Fruit fly (Drosophila melanogaster) whole organism, embryonic: Measurements from ENCODE around the gene kirre.

Experiments used
- Asciz ChIP-seq: fragments of 200-800 bp; sonication (Bioruptor generic); optimal IDR thresholded peaks from 2 replicates; lab custom pipeline; 2017; ENCODE audit warnings: missing biosample characterization, mild to moderate bottlenecking, missing genetic modification characterization, missing genetic modification reagents
- CG10209 ChIP-seq: fragments of 200-800 bp; sonication (Bioruptor generic); optimal IDR thresholded peaks from 3 replicates; lab custom pipeline; 2017; ENCODE audit warnings: missing biosample characterization, mild to moderate bottlenecking, missing genetic modification characterization, missing genetic modification reagents
- CG10321 ChIP-seq: fragments of 200-800 bp; sonication (Bioruptor generic); IDR thresholded peaks from 2 replicates; pipeline ENCODE4 v1.3.6; 2022; ENCODE audit warnings: missing biosample characterization, missing genetic modification characterization
- CG10959 ChIP-seq: fragments of 200-800 bp; sonication (Bioruptor generic); IDR thresholded peaks from 2 replicates; pipeline ENCODE4 v1.3.6; 2022; ENCODE audit warnings: missing biosample characterization, missing genetic modification characterization
- CG11247 ChIP-seq: fragments of 200-800 bp; sonication (Bioruptor generic); IDR thresholded peaks from 2 replicates; pipeline ENCODE4 v1.3.6; 2022; ENCODE audit warnings: missing biosample characterization, missing genetic modification characterization
- CG12659 ChIP-seq: fragments of 200-800 bp; sonication (Bioruptor generic); optimal IDR thresholded peaks from 3 replicates; lab custom pipeline; 2017; ENCODE audit warnings: mild to moderate bottlenecking, missing biosample characterization, missing genetic modification reagents, missing genetic modification characterization
- CG15696 ChIP-seq: fragments of 200-800 bp; sonication (Bioruptor generic); optimal IDR thresholded peaks from 2 replicates; lab custom pipeline; 2019; ENCODE audit warnings: missing biosample characterization, mild to moderate bottlenecking, missing genetic modification characterization, moderate library complexity
- CG1602 ChIP-seq: fragments of 200-800 bp; sonication (Bioruptor generic); optimal IDR thresholded peaks from 3 replicates; lab custom pipeline; 2016; ENCODE audit warnings: missing biosample characterization, missing genetic modification characterization
- CG1603 ChIP-seq: fragments of 200-800 bp; sonication (Bioruptor generic); optimal IDR thresholded peaks from 2 replicates; lab custom pipeline; 2019; ENCODE audit warnings: missing biosample characterization, mild to moderate bottlenecking, missing genetic modification characterization, moderate library complexity
- CG16863 ChIP-seq: fragments of 200-800 bp; sonication (Bioruptor generic); optimal IDR thresholded peaks from 3 replicates; lab custom pipeline; 2016; ENCODE audit warnings: missing biosample characterization, missing genetic modification characterization
- CG17186 ChIP-seq: fragments of 200-800 bp; sonication (Bioruptor generic); optimal IDR thresholded peaks from 3 replicates; lab custom pipeline; 2017; ENCODE audit warnings: missing biosample characterization, missing genetic modification reagents, missing genetic modification characterization
- CG1792 ChIP-seq: fragments of 200-800 bp; sonication (Bioruptor generic); optimal IDR thresholded peaks from 2 replicates; lab custom pipeline; 2016; ENCODE audit warnings: missing biosample characterization, missing genetic modification characterization
- CG18011 ChIP-seq: fragments of 200-800 bp; sonication (Bioruptor generic); optimal IDR thresholded peaks from 2 replicates; lab custom pipeline; 2017; ENCODE audit warnings: missing biosample characterization, missing genetic modification characterization, mild to moderate bottlenecking, moderate library complexity, missing genotype
- CG18476 ChIP-seq: fragments of 200-800 bp; sonication (Bioruptor generic); optimal IDR thresholded peaks from 2 replicates; lab custom pipeline; 2016; ENCODE audit warnings: missing biosample characterization, mild to moderate bottlenecking, missing genetic modification characterization
- CG31224 ChIP-seq: fragments of 200-800 bp; sonication (Bioruptor generic); IDR thresholded peaks from 2 replicates; pipeline ENCODE4 v1.3.6; 2022; ENCODE audit warnings: missing biosample characterization, missing genetic modification characterization
- CG3281 ChIP-seq: fragments of 200-800 bp; sonication (Bioruptor generic); optimal IDR thresholded peaks from 3 replicates; lab custom pipeline; 2017; ENCODE audit warnings: missing biosample characterization, mild to moderate bottlenecking, missing genetic modification characterization
- CG34376 ChIP-seq: fragments of 200-800 bp; sonication (Bioruptor generic); optimal IDR thresholded peaks from 2 replicates; lab custom pipeline; 2018; ENCODE audit warnings: missing biosample characterization, mild to moderate bottlenecking, missing genetic modification characterization
- CG4282 ChIP-seq: fragments of 200-800 bp; sonication (Bioruptor generic); optimal IDR thresholded peaks from 2 replicates; lab custom pipeline; 2016; ENCODE audit warnings: missing biosample characterization, missing genetic modification characterization
- CG7556 ChIP-seq: fragments of 200-800 bp; sonication (Bioruptor generic); optimal IDR thresholded peaks from 2 replicates; lab custom pipeline; 2017; ENCODE audit warnings: missing biosample characterization, mild to moderate bottlenecking, missing genetic modification characterization
- CG7928 ChIP-seq: fragments of 200-800 bp; sonication (Bioruptor generic); optimal IDR thresholded peaks from 2 replicates; lab custom pipeline; 2017; ENCODE audit warnings: missing biosample characterization, mild to moderate bottlenecking, missing genetic modification characterization
- CG8281 ChIP-seq: fragments of 200-800 bp; sonication (Bioruptor generic); optimal IDR thresholded peaks from 2 replicates; lab custom pipeline; 2018; ENCODE audit warnings: missing biosample characterization, mild to moderate bottlenecking, missing genetic modification characterization, moderate library complexity
- CG9876 ChIP-seq: fragments of 200-800 bp; sonication (Bioruptor generic); optimal IDR thresholded peaks from 2 replicates; lab custom pipeline; 2016; ENCODE audit warnings: missing biosample characterization, missing genetic modification characterization
- Dll ChIP-seq: fragments of 200-800 bp; sonication (Bioruptor generic); IDR thresholded peaks from 4 replicates; pipeline ENCODE4 v1.3.6; 2022; ENCODE audit warnings: missing biosample characterization, missing genetic modification characterization; ENCODE audit not compliant: partially characterized antibody
- Doc2 ChIP-seq: fragments of 200-800 bp; sonication (Bioruptor generic); IDR thresholded peaks from 2 replicates; pipeline ENCODE4 v1.3.6; 2022; ENCODE audit warnings: missing biosample characterization, missing genetic modification characterization
- HLHmδ ChIP-seq: fragments of 200-800 bp; sonication (Bioruptor generic); optimal IDR thresholded peaks from 2 replicates; lab custom pipeline; 2018; ENCODE audit warnings: missing biosample characterization, mild to moderate bottlenecking, missing genetic modification characterization, moderate library complexity
- Hand ChIP-seq: fragments of 200-800 bp; sonication (Bioruptor generic); optimal IDR thresholded peaks from 2 replicates; lab custom pipeline; 2017; ENCODE audit warnings: mild to moderate bottlenecking, missing biosample characterization, missing genetic modification reagents, missing genetic modification characterization
- Med ChIP-seq: fragments of 200-800 bp; sonication (Bioruptor generic); peaks from one replicate; lab custom pipeline; 2016; ENCODE audit warnings: missing biosample characterization, missing genetic modification characterization, mild to moderate bottlenecking, inconsistent platforms, moderate library complexity
- Mrtf ChIP-seq: fragments of 200-800 bp; sonication (Bioruptor generic); IDR thresholded peaks from 3 replicates; pipeline ENCODE4 v1.3.6; 2022; ENCODE audit warnings: missing biosample characterization, missing genetic modification characterization
- Opbp ChIP-seq: fragments of 200-800 bp; sonication (Bioruptor generic); IDR thresholded peaks from 3 replicates; pipeline ENCODE4 v1.3.6; 2022; ENCODE audit warnings: missing biosample characterization, missing genetic modification characterization; ENCODE audit not compliant: partially characterized antibody
- Pdp1 ChIP-seq, 2 experiments: fragments of 200-800 bp; sonication (Bioruptor generic); optimal IDR thresholded peaks; 3 replicates each; lab custom pipeline; 2016; ENCODE audit warnings: missing biosample characterization in 2 of 2, missing genetic modification characterization in 2 of 2, mild to moderate bottlenecking in 1 of 2, moderate library complexity in 1 of 2
- Vsx1 ChIP-seq: fragments of 200-800 bp; sonication (Bioruptor generic); optimal IDR thresholded peaks from 2 replicates; lab custom pipeline; 2017; ENCODE audit warnings: missing biosample characterization, mild to moderate bottlenecking, missing genetic modification characterization, missing genetic modification reagents
- Xbp1 ChIP-seq: fragments of 200-800 bp; sonication (Bioruptor generic); optimal IDR thresholded peaks from 3 replicates; lab custom pipeline; 2016; ENCODE audit warnings: missing biosample characterization, mild to moderate bottlenecking, missing genetic modification characterization
- Xrp1 ChIP-seq: fragments of 200-800 bp; sonication (Bioruptor generic); IDR thresholded peaks from 2 replicates; pipeline ENCODE4 v1.3.6; 2022; ENCODE audit warnings: missing biosample characterization, missing genetic modification characterization
- amos ChIP-seq: fragments of 200-800 bp; sonication (Bioruptor generic); IDR thresholded peaks from 2 replicates; pipeline ENCODE4 v1.3.6; 2022; ENCODE audit warnings: missing biosample characterization, missing genetic modification characterization; ENCODE audit not compliant: partially characterized antibody
- crc ChIP-seq: fragments of 200-800 bp; sonication (Bioruptor generic); optimal IDR thresholded peaks from 2 replicates; lab custom pipeline; 2016; ENCODE audit warnings: missing biosample characterization, missing genetic modification characterization
- crol ChIP-seq: fragments of 200-800 bp; sonication (Bioruptor generic); IDR thresholded peaks from 2 replicates; pipeline ENCODE4 v1.3.6; 2022; ENCODE audit warnings: missing biosample characterization, missing genetic modification characterization
- dysf ChIP-seq: fragments of 200-800 bp; sonication (Bioruptor generic); IDR thresholded peaks from 3 replicates; pipeline ENCODE4 v1.3.6; 2022; ENCODE audit warnings: missing biosample characterization, missing genetic modification characterization
- esg ChIP-seq: fragments of 200-800 bp; sonication (Bioruptor generic); conservative IDR thresholded peaks from 2 replicates; pipeline ENCODE4 v1.3.6; 2022; ENCODE audit warnings: missing biosample characterization, missing genetic modification characterization
- inv ChIP-seq: fragments of 200-800 bp; sonication (Bioruptor generic); IDR thresholded peaks from 2 replicates; pipeline ENCODE4 v1.3.6; 2022; ENCODE audit warnings: missing biosample characterization, missing genetic modification characterization; ENCODE audit not compliant: partially characterized antibody
- lmd ChIP-seq: fragments of 200-800 bp; sonication (Bioruptor generic); IDR thresholded peaks from 2 replicates; pipeline ENCODE4 v1.3.6; 2022; ENCODE audit warnings: missing biosample characterization, missing genetic modification characterization
- lov ChIP-seq, 2 experiments: fragments of 200-800 bp in 1 of 2; fragments of >200 bp in 1 of 2; sonication (Bioruptor generic) in 1 of 2; IDR thresholded peaks in 1 of 2; optimal IDR thresholded peaks in 1 of 2; 2 replicates in 1 of 2; 3 replicates in 1 of 2; pipeline versions ENCODE4 v1.3.6 to Lab custom; 2017 to 2022; ENCODE audit warnings: missing biosample characterization in 1 of 2, missing genetic modification characterization in 1 of 2
- mirr ChIP-seq: fragments of 200-800 bp; sonication (Bioruptor generic); optimal IDR thresholded peaks from 3 replicates; lab custom pipeline; 2018; ENCODE audit warnings: missing biosample characterization, mild to moderate bottlenecking, missing genetic modification characterization
- mld ChIP-seq: fragments of 200-800 bp; sonication (Bioruptor generic); IDR thresholded peaks from 3 replicates; pipeline ENCODE4 v1.3.6; 2022; ENCODE audit warnings: missing biosample characterization, missing genetic modification characterization; ENCODE audit not compliant: partially characterized antibody
- pzg ChIP-seq: fragments of 200-800 bp; sonication (Bioruptor generic); optimal IDR thresholded peaks from 3 replicates; lab custom pipeline; 2018; ENCODE audit warnings: missing biosample characterization, mild to moderate bottlenecking, missing genetic modification characterization, moderate library complexity
- sim ChIP-seq: fragments of 200-800 bp; sonication (Bioruptor generic); IDR thresholded peaks from 2 replicates; pipeline ENCODE4 v1.3.6; 2022; ENCODE audit warnings: missing biosample characterization, missing genetic modification characterization
- sr ChIP-seq: fragments of 200-800 bp; sonication (Bioruptor generic); IDR thresholded peaks from 3 replicates; pipeline ENCODE4 v1.3.6; 2022; ENCODE audit warnings: missing biosample characterization, missing genetic modification characterization
- trem ChIP-seq: fragments of 200-800 bp; optimal IDR thresholded peaks from 3 replicates; lab custom pipeline; 2019; ENCODE audit warnings: missing biosample characterization, mild to moderate bottlenecking, missing genetic modification characterization, moderate library complexity
- wdn ChIP-seq: fragments of 200-800 bp; sonication (Bioruptor generic); IDR thresholded peaks from 2 replicates; pipeline ENCODE4 v1.3.6; 2022; ENCODE audit warnings: missing biosample characterization, missing genetic modification characterization
- wek ChIP-seq: fragments of 200-800 bp; sonication (Bioruptor generic); optimal IDR thresholded peaks from 3 replicates; lab custom pipeline; 2018; ENCODE audit warnings: missing biosample characterization, mild to moderate bottlenecking, missing genetic modification characterization, moderate library complexity
- zfh1 ChIP-seq: fragments of 200-800 bp; sonication (Bioruptor generic); IDR thresholded peaks from 3 replicates; pipeline ENCODE4 v1.3.6; 2022; ENCODE audit warnings: missing biosample characterization, missing genetic modification characterization

Gene kirre

DNA sequence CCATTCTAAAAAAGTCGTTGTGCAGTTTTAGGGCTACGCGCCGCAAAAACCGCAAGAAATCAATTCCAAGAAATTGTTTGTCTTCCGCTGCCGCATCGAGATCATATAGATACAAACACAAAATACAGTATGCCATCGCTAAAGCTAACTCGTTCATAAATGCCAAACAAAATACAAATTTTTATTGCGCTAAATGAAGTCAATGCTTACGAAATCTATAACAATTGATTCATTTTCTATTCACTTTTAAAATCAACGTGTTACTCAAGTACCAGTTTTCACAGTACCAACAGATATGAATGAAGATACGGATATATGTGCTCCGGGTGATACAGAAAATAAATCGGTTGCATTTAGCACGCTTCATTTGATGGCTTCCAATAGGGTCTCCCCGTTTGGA, 267.6 kb downstream of the kirre start (continued):
- TF ChIP-seq CG18476 (GFP tag; lab: Kevin White, UChicago), result no peak
- no peak for TF ChIP-seq wdn (GFP tag; lab: Robert Waterston, UW)
- TF ChIP-seq CG10209 (GFP tag; lab: Kevin White, UChicago), result peak; percentile 47
- no peak for TF ChIP-seq amos
- no peak for TF ChIP-seq Opbp (GFP tag; lab: Robert Waterston, UW)
- no peak; the same call in 1 of the 2 replicates for TF ChIP-seq CG10959 (GFP tag; lab: Robert Waterston, UW)
- TF ChIP-seq pzg (GFP tag; lab: Kevin White, UChicago), result no peak
- TF ChIP-seq Xbp1, result peak; percentile 61
- no peak for TF ChIP-seq crc (GFP tag; lab: Kevin White, UChicago)
- TF ChIP-seq Dll (GFP tag; lab: Robert Waterston, UW), result no peak
- no peak for TF ChIP-seq CG4282 (GFP tag; lab: Kevin White, UChicago)
- no peak for TF ChIP-seq HLHmδ (GFP tag; lab: Kevin White, UChicago)
- TF ChIP-seq CG3281, result no peak
- TF ChIP-seq lmd (GFP tag; lab: Robert Waterston, UW), result peak; percentile 64
- no peak for TF ChIP-seq Hand (GFP tag; lab: Kevin White, UChicago)
- no peak for TF ChIP-seq mld
- TF ChIP-seq mirr (GFP tag; lab: Kevin White, UChicago), result no peak
- TF ChIP-seq CG8281, result peak; percentile 27
- peak; percentile 33; the same call in 1 of the 2 replicates for TF ChIP-seq esg
- TF ChIP-seq crol (GFP tag; lab: Robert Waterston, UW), result no peak
- no peak for TF ChIP-seq CG7928 (GFP tag; lab: Kevin White, UChicago)
- no peak for TF ChIP-seq CG10321 (GFP tag; lab: Robert Waterston, UW)
- peak; percentile 84 for TF ChIP-seq CG1603 (tag; lab: Kevin White, UChicago)
- peak; percentile 73 for TF ChIP-seq dysf (GFP tag; lab: Robert Waterston, UW)
- TF ChIP-seq CG9876 (GFP tag; lab: Kevin White, UChicago), result no peak
- no peak for TF ChIP-seq lov (optimal IDR thresholded peaks at IDR 0.05; lab: Kevin White, UChicago)
- TF ChIP-seq lov (GFP tag; IDR thresholded peaks at IDR 0.05; lab: Robert Waterston, UW), result peak; percentile 51; the same call in 1 of the 3 replicates
- no peak for TF ChIP-seq inv (GFP tag; lab: Robert Waterston, UW)
- TF ChIP-seq CG34376 (GFP tag; lab: Kevin White, UChicago), result no peak
- TF ChIP-seq CG16863 (GFP tag; lab: Kevin White, UChicago), result peak; percentile 45
- peak; percentile 43 for TF ChIP-seq Asciz (GFP tag; lab: Kevin White, UChicago)
- peak; percentile 71 for TF ChIP-seq Xrp1
- no peak for TF ChIP-seq Vsx1 (GFP tag; lab: Kevin White, UChicago)
- peak; percentile 13 for TF ChIP-seq CG7556 (GFP tag; lab: Kevin White, UChicago)
- peak; percentile 25 to 57 for TF ChIP-seq Pdp1 (GFP tag; optimal IDR thresholded peaks at IDR 0.05; lab: Kevin White, UChicago)
- no peak for TF ChIP-seq sr
- TF ChIP-seq CG12659, result peak; percentile 28
- 0 out of 3 replicates have a peak, but pooled peaks have one; percentile 27 for TF ChIP-seq Mrtf (GFP tag; lab: Robert Waterston, UW)
- peak; percentile 93 for TF ChIP-seq Med (GFP tag; lab: Kevin White, UChicago)
- peak; percentile 46 for TF ChIP-seq wek (GFP tag; lab: Kevin White, UChicago)
- TF ChIP-seq CG15696 (tag; lab: Kevin White, UChicago), result peak; percentile 52
- TF ChIP-seq CG11247 (GFP tag; lab: Robert Waterston, UW), result 0 out of 2 replicates have a peak, but pooled peaks have one; percentile 36
- TF ChIP-seq trem (tag; lab: Kevin White, UChicago), result peak; percentile 34
- no peak for TF ChIP-seq CG1792
- TF ChIP-seq Doc2 (GFP tag; lab: Robert Waterston, UW), result no peak
- no peak for TF ChIP-seq CG31224 (GFP tag; lab: Robert Waterston, UW)
- peak; percentile 33 for TF ChIP-seq CG1602 (GFP tag; lab: Kevin White, UChicago)
- TF ChIP-seq CG17186 (GFP tag; lab: Kevin White, UChicago), result no peak
- no peak for TF ChIP-seq CG18011
- TF ChIP-seq zfh1, result peak; percentile 56; the same call in 2 of the 3 replicates
- no peak for TF ChIP-seq sim (GFP tag; lab: Robert Waterston, UW)
